Worm (Caenorhabditis elegans): ENCODE data around the gene C05B5.2.

The C05B5.2 gene

ce11 chrIII:9956665-9957401 lies 43.5 kb downstream of the C05B5.2 start, which contains the start of gene alx-1 (continued):
- TF ChIP-seq mxl-3 (GFP tag; optimal IDR thresholded peaks at IDR 0.05) (peak; percentile 58), ceh-20 (GFP tag; IDR thresholded peaks at IDR 0.05) (no peak), unc-39 (tag; optimal IDR thresholded peaks at IDR 0.05) (no peak)

- no peak for TF ChIP-seq nhr-237 (tag; optimal IDR thresholded peaks at IDR 0.05)
- no peak for TF ChIP-seq hif-1 (tag; optimal IDR thresholded peaks at IDR 0.05)
- TF ChIP-seq nhr-28 (tag; optimal IDR thresholded peaks at IDR 0.05), result peak; percentile 18
- TF ChIP-seq lim-7 (GFP tag; IDR thresholded peaks at IDR 0.05), result no peak
- peak; percentile 44 for TF ChIP-seq lin-38 (GFP tag; IDR thresholded peaks at IDR 0.05)
- TF ChIP-seq lsy-2 (tag; optimal IDR thresholded peaks at IDR 0.05), result peak in 1 of 2 experiments; percentile 53
- TF ChIP-seq mes-2 (tag; optimal IDR thresholded peaks at IDR 0.05; ENCODE audit: poor library complexity, severe bottlenecking), result peak; percentile 17
- no peak for TF ChIP-seq spr-3 (GFP tag; optimal IDR thresholded peaks at IDR 0.05)
- TF ChIP-seq ceh-62 (tag; optimal IDR thresholded peaks at IDR 0.05), result no peak
- TF ChIP-seq dmd-8 (GFP tag; IDR thresholded peaks at IDR 0.05), result no peak
- no peak for TF ChIP-seq egl-27 (tag; optimal IDR thresholded peaks at IDR 0.05)
- TF ChIP-seq nhr-10 (tag; optimal IDR thresholded peaks at IDR 0.05), result no peak
- TF ChIP-seq unc-62 (GFP tag; optimal IDR thresholded peaks at IDR 0.05 in 1 of 2), result no peak
- no peak for TF ChIP-seq unc-62 (tag; optimal IDR thresholded peaks at IDR 0.05)
- TF ChIP-seq daf-16 (GFP tag; optimal IDR thresholded peaks at IDR 0.05), result no peak
- peak; percentile 19 for TF ChIP-seq daf-16 (tag; optimal IDR thresholded peaks at IDR 0.05)
- TF ChIP-seq F44E2.7 (GFP tag; IDR thresholded peaks at IDR 0.05), result no peak
- no peak for TF ChIP-seq dmd-9 (GFP tag; IDR thresholded peaks at IDR 0.05)
Measured at ce11 chrIII:9956123-9956522, 44.2 kb downstream of the C05B5.2 start, which contains the start of gene mog-1. Gene mog-1 (minus strand): TSS chrIII:9956215.

DNA sequence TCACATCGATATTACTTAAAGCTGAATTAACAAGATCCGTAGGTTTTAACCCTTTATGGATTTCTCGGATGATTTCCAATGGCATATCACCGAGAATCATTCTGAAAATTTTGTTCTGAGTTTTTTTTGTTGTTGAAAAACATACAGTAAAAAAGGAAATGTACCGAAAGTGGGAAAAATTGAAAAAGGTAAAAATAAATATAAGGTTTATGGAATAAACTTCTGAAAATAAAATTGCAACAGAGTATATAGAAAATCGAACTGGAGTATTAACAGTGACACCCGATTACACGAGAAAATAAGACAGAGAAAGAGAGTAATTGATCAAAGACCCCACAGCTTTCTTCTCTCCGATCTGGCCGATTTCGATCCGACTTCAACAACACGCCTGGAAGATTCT lies 48.5 kb downstream of the C05B5.2 start, which contains the start of gene K03H1.11:
K03H1.11 (minus strand) TSS at position 101 of the 400 bp plus-strand sequence.
- no peak for TF ChIP-seq pha-4 (GFP tag; IDR thresholded peaks at IDR 0.05)
- TF ChIP-seq pha-4 (tag; optimal IDR thresholded peaks at IDR 0.05), result no peak
- no peak for TF ChIP-seq hlh-30 (tag; optimal IDR thresholded peaks at IDR 0.05; ENCODE audit: insufficient read depth)
- TF ChIP-seq lsy-2 (tag; optimal IDR thresholded peaks at IDR 0.05), result no peak
- peak in 1 of 2 experiments; percentile 31 for TF ChIP-seq unc-62 (GFP tag; optimal IDR thresholded peaks at IDR 0.05 in 1 of 2)
- no peak for TF ChIP-seq unc-62 (tag; optimal IDR thresholded peaks at IDR 0.05)
- TF ChIP-seq zfp-2 (tag; optimal IDR thresholded peaks at IDR 0.05), result no peak
- TF ChIP-seq mdt-29 (GFP tag; IDR thresholded peaks at IDR 0.05), result no peak
- TF ChIP-seq ceh-44 (GFP tag; IDR thresholded peaks at IDR 0.05), result no peak
- TF ChIP-seq Y75B8A.6 (GFP tag; IDR thresholded peaks at IDR 0.05), result no peak

DNA sequence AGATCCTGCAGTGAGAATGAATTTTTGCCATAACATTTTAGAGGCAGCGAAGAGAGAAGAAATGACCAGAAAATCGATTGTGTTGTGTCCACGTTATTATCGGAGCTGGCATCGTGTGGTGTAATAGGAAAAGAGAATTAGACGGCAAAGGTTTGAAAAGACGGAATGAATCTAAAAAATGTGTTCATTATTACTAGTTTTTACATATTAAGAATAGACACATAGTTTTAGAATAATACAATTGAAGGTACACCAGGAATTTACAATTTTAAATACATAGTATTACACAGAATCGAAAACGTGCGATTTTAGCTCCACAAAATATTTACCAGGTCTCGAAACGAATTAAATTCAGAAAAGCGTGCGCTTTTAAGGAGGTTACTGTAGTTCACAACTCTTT lies 50.1 kb downstream of the C05B5.2 start, which contains the start of gene K03H1.13:
K03H1.13 (minus strand) TSS at position 101 of the 400 bp plus-strand sequence.
- no peak for TF ChIP-seq snpc-1.2 (GFP tag; IDR thresholded peaks at IDR 0.05)
